Worm (Caenorhabditis elegans) whole organism, young adult: ENCODE measurements around the gene srh-241.

Experiments
- F10E7.11 ChIP-seq: sonication (generic microtip); optimal IDR thresholded peaks from 2 replicates; lab custom pipeline; 2017; ENCODE audit warnings: mild to moderate bottlenecking, missing genetic modification characterization, moderate library complexity, missing compliant biosample characterization
- F37B4.10 ChIP-seq: fragments of 200-800 bp; sonication (Bioruptor generic); IDR thresholded peaks from 2 replicates; pipeline ENCODE4 v1.3.6; 2022; ENCODE audit warnings: missing genetic modification characterization, missing compliant biosample characterization
- F49E8.2 ChIP-seq: sonication (generic microtip); optimal IDR thresholded peaks from 3 replicates; lab custom pipeline; 2017; ENCODE audit warnings: missing genetic modification characterization, mild to moderate bottlenecking, missing compliant biosample characterization, antibody characterized with exemption, moderate library complexity; ENCODE audit not compliant: insufficient read depth
- F52B5.7 ChIP-seq: sonication (generic microtip); optimal IDR thresholded peaks from 2 replicates; lab custom pipeline; 2016; ENCODE audit warnings: mild to moderate bottlenecking, missing genetic modification characterization, missing compliant biosample characterization
- F57C9.4 ChIP-seq: sonication (generic microtip); optimal IDR thresholded peaks from 2 replicates; lab custom pipeline; 2017; ENCODE audit warnings: mild to moderate bottlenecking, missing genetic modification characterization, missing compliant biosample characterization
- K12H6.12 ChIP-seq: fragments of 200-800 bp; sonication (Bioruptor generic); optimal IDR thresholded peaks from 2 replicates; lab custom pipeline; 2018; ENCODE audit warnings: mild to moderate bottlenecking, missing genetic modification characterization, missing compliant biosample characterization
- Y79H2A.3 ChIP-seq: fragments of 200-800 bp; sonication (Bioruptor generic); conservative IDR thresholded peaks from 2 replicates; pipeline ENCODE4 v1.3.6; 2022; ENCODE audit warnings: missing genetic modification reagents, missing genetic modification characterization, missing compliant biosample characterization
- Y95B8A.8 ChIP-seq: fragments of 200-800 bp; sonication (Bioruptor generic); IDR thresholded peaks from 2 replicates; pipeline ENCODE4 v1.3.6; 2022; ENCODE audit warnings: missing genetic modification reagents, missing genetic modification characterization, missing compliant biosample characterization
- atf-7 ChIP-seq: sonication (generic microtip); optimal IDR thresholded peaks from 2 replicates; lab custom pipeline; 2017; ENCODE audit warnings: mild to moderate bottlenecking, missing genetic modification characterization, missing compliant biosample characterization
- attf-3 ChIP-seq: fragments of 200-800 bp; sonication (Bioruptor generic); conservative IDR thresholded peaks from 2 replicates; pipeline ENCODE4 v1.3.6; 2022; ENCODE audit warnings: missing genetic modification reagents, missing genetic modification characterization, missing compliant biosample characterization
- ceh-79 ChIP-seq: sonication (generic microtip); optimal IDR thresholded peaks from 2 replicates; lab custom pipeline; 2017; ENCODE audit warnings: mild to moderate bottlenecking, missing genetic modification characterization, missing compliant biosample characterization
- ceh-91 ChIP-seq: fragments of 200-800 bp; sonication (Bioruptor generic); IDR thresholded peaks from 2 replicates; pipeline ENCODE4 v1.3.6; 2022; ENCODE audit warnings: missing genetic modification reagents, missing genetic modification characterization, missing compliant biosample characterization
- dox-1 ChIP-seq: fragments of 200-800 bp; sonication (Bioruptor generic); IDR thresholded peaks from 2 replicates; pipeline ENCODE4 v1.3.6; 2022; ENCODE audit warnings: missing genetic modification reagents, missing genetic modification characterization, missing compliant biosample characterization
- egl-18 ChIP-seq: fragments of 200-800 bp; sonication (Bioruptor generic); IDR thresholded peaks from 2 replicates; pipeline ENCODE4 v1.3.6; 2022; ENCODE audit warnings: missing genetic modification reagents, missing genetic modification characterization, missing compliant biosample characterization
- gei-17 ChIP-seq: fragments of 200-800 bp; sonication (Bioruptor generic); optimal IDR thresholded peaks from 2 replicates; lab custom pipeline; 2018; ENCODE audit warnings: mild to moderate bottlenecking, missing genetic modification characterization, missing compliant biosample characterization
- him-1 ChIP-seq: sonication (generic microtip); optimal IDR thresholded peaks from 2 replicates; lab custom pipeline; 2016; ENCODE audit warnings: missing genotype, missing genetic modification reagents, missing genetic modification characterization, missing compliant biosample characterization
- hlh-26 ChIP-seq: fragments of 200-800 bp; sonication (Bioruptor generic); conservative IDR thresholded peaks from 2 replicates; pipeline ENCODE4 v1.3.6; 2022; ENCODE audit warnings: missing genetic modification reagents, missing genetic modification characterization, missing compliant biosample characterization
- hrde-1 ChIP-seq: sonication (generic microtip); optimal IDR thresholded peaks from 2 replicates; lab custom pipeline; 2016; ENCODE audit warnings: missing genetic modification characterization, mild to moderate bottlenecking, missing compliant biosample characterization, moderate library complexity, missing genotype, missing genetic modification reagents, borderline replicate concordance
- lin-54 ChIP-seq: fragments of 200-800 bp; sonication (Bioruptor generic); optimal IDR thresholded peaks from 2 replicates; lab custom pipeline; 2018; ENCODE audit warnings: mild to moderate bottlenecking, missing genetic modification characterization, missing compliant biosample characterization
- lsl-1 ChIP-seq: fragments of 200-800 bp; sonication (Bioruptor generic); optimal IDR thresholded peaks from 2 replicates; lab custom pipeline; 2018; ENCODE audit warnings: mild to moderate bottlenecking, missing genetic modification characterization, moderate library complexity, missing compliant biosample characterization
- madf-3 ChIP-seq: fragments of 200-800 bp; sonication (Bioruptor generic); IDR thresholded peaks from 2 replicates; pipeline ENCODE4 v1.3.6; 2022; ENCODE audit warnings: missing genetic modification reagents, missing genetic modification characterization, missing compliant biosample characterization
- madf-8 ChIP-seq: fragments of 200-800 bp; sonication (Bioruptor generic); conservative IDR thresholded peaks from 2 replicates; pipeline ENCODE4 v1.3.6; 2022; ENCODE audit warnings: missing genetic modification reagents, missing genetic modification characterization, missing compliant biosample characterization
- mxl-1 ChIP-seq: sonication (generic microtip); optimal IDR thresholded peaks from 2 replicates; lab custom pipeline; 2016; ENCODE audit warnings: missing genetic modification characterization, missing compliant biosample characterization
- nhr-179 ChIP-seq: sonication (generic microtip); optimal IDR thresholded peaks from 2 replicates; lab custom pipeline; 2016; ENCODE audit warnings: mild to moderate bottlenecking, missing genetic modification characterization, missing compliant biosample characterization
- nhr-80 ChIP-seq: sonication (generic microtip); optimal IDR thresholded peaks from 2 replicates; lab custom pipeline; 2016; ENCODE audit warnings: missing genetic modification characterization, missing compliant biosample characterization
- pbrm-1 ChIP-seq: fragments of 200-800 bp; sonication (Bioruptor generic); IDR thresholded peaks from 2 replicates; pipeline ENCODE4 v1.3.6; 2022; ENCODE audit warnings: missing genetic modification reagents, missing genetic modification characterization, missing compliant biosample characterization
- rpc-1 ChIP-seq, 2 experiments: fragments of 150-350 bp in 1 of 2; sonication (generic microtip) in 1 of 2; optimal IDR thresholded peaks; 2 replicates each; lab custom pipeline; 2014 to 2018; ENCODE audit warnings: missing biosample characterization in 1 of 2, missing genetic modification characterization in 1 of 2, missing genetic modification reagents in 1 of 2, missing genotype in 1 of 2
- sea-2 ChIP-seq: fragments of 200-800 bp; sonication (Bioruptor generic); IDR thresholded peaks from 2 replicates; pipeline ENCODE4 v1.3.6; 2022; ENCODE audit warnings: missing genetic modification characterization, missing compliant biosample characterization
- snpc-1.3 ChIP-seq: sonication (generic microtip); optimal IDR thresholded peaks from 2 replicates; lab custom pipeline; 2017; ENCODE audit warnings: missing genetic modification characterization, mild to moderate bottlenecking, missing compliant biosample characterization, antibody characterized with exemption, moderate library complexity, missing genotype, missing genetic modification reagents; ENCODE audit not compliant: insufficient read depth
- snpc-3.4 ChIP-seq: sonication (generic microtip); optimal IDR thresholded peaks from 2 replicates; lab custom pipeline; 2017; ENCODE audit warnings: missing genetic modification characterization, mild to moderate bottlenecking, missing compliant biosample characterization, antibody characterized with exemption, moderate library complexity, missing genotype, missing genetic modification reagents
- somi-1 ChIP-seq: fragments of 200-800 bp; sonication (Bioruptor generic); optimal IDR thresholded peaks from 2 replicates; lab custom pipeline; 2018; ENCODE audit warnings: mild to moderate bottlenecking, missing genetic modification characterization, missing compliant biosample characterization
- sptf-2 ChIP-seq: fragments of 200-800 bp; sonication (Bioruptor generic); optimal IDR thresholded peaks from 2 replicates; lab custom pipeline; 2018; ENCODE audit warnings: mild to moderate bottlenecking, missing genetic modification characterization, missing compliant biosample characterization
- tbp1 ChIP-seq: fragments of 200-800 bp; sonication (Bioruptor generic); optimal IDR thresholded peaks from 2 replicates; lab custom pipeline; 2018; ENCODE audit warnings: mild to moderate bottlenecking, missing genetic modification characterization, missing compliant biosample characterization
- tlf-1 ChIP-seq: fragments of 200-800 bp; sonication (Bioruptor generic); optimal IDR thresholded peaks from 2 replicates; lab custom pipeline; 2018; ENCODE audit warnings: mild to moderate bottlenecking, missing genetic modification characterization, missing compliant biosample characterization
- ztf-25 ChIP-seq: fragments of 200-800 bp; sonication (Bioruptor generic); IDR thresholded peaks from 2 replicates; pipeline ENCODE4 v1.3.6; 2022; ENCODE audit warnings: missing genetic modification reagents, missing genetic modification characterization, missing compliant biosample characterization

Gene srh-241

ce11 chrV:2880356-2880755, 11.0 kb upstream of the srh-241 start:
- TF ChIP-seq nhr-80 (peak; percentile 45), somi-1 (GFP tag; lab: Kevin White, UChicago) (no peak), rpc-1 (optimal IDR thresholded peaks at IDR 0.05; lab: Kevin White, UChicago) (no peak), rpc-1 (tag; optimal IDR thresholded peaks at IDR 0.05; lab: Kevin White, UChicago) (no peak)
- TF ChIP-seq, all 124 proteins: peak for 1

ce11 chrV:2879801-2880200, 10.4 kb upstream of the srh-241 start, which contains the start of gene str-39:
Gene str-39 (minus strand): TSS chrV:2879901.
- TF ChIP-seq sptf-2 (GFP tag; lab: Kevin White, UChicago) (no peak), tlf-1 (GFP tag; lab: Kevin White, UChicago) (no peak), egl-18 (GFP tag; lab: Robert Waterston, UW) (no peak), madf-8 (GFP tag; lab: Robert Waterston, UW) (no peak), snpc-1.3 (no peak), mxl-1 (tag; lab: Kevin White, UChicago) (no peak), nhr-179 (no peak), hrde-1 (tag; lab: Kevin White, UChicago) (no peak), ceh-79 (tag; lab: Kevin White, UChicago) (no peak), Y95B8A.8 (GFP tag; lab: Robert Waterston, UW) (no peak)

- TF ChIP-seq tlf-1 (GFP tag; lab: Kevin White, UChicago) (no peak), madf-3 (GFP tag; lab: Robert Waterston, UW) (no peak), snpc-3.4 (tag; lab: Kevin White, UChicago) (no peak), lin-54 (GFP tag; lab: Kevin White, UChicago) (no peak), attf-3 (GFP tag; lab: Robert Waterston, UW) (no peak), ceh-79 (tag; lab: Kevin White, UChicago) (no peak), him-1 (tag; lab: Kevin White, UChicago) (no peak), F10E7.11 (tag; lab: Kevin White, UChicago) (no peak), K12H6.12 (tag; lab: Kevin White, UChicago) (no peak), gei-17 (GFP tag; lab: Kevin White, UChicago) (no peak), pbrm-1 (no peak), sea-2 (GFP tag; lab: Robert Waterston, UW) (no peak), sptf-2 (GFP tag; lab: Kevin White, UChicago) (no peak), dox-1 (GFP tag; lab: Robert Waterston, UW) (no peak), atf-7 (no peak)
Observed at ce11 chrV:2877509-2877908, 8.1 kb upstream of the srh-241 start, which contains the start of gene F37B4.10. Gene F37B4.10 (minus strand): TSS chrV:2877609.

- TF ChIP-seq ztf-25 (GFP tag; lab: Robert Waterston, UW) (no peak), tlf-1 (GFP tag; lab: Kevin White, UChicago) (no peak), F37B4.10 (GFP tag; lab: Robert Waterston, UW) (peak; percentile 95; the same call in 1 of the 2 replicates), F52B5.7 (tag; lab: Kevin White, UChicago) (peak; percentile 0), F57C9.4 (tag; lab: Kevin White, UChicago) (no peak)
Observed at ce11 chrV:2876188-2876831, 6.9 kb upstream of the srh-241 start.

ce11 chrV:2875422-2875821, 6.0 kb upstream of the srh-241 start, which contains the start of gene folt-2:
Gene folt-2 (minus strand): TSS chrV:2875600.
- peak; percentile 5 for TF ChIP-seq atf-7
- no peak for TF ChIP-seq F49E8.2 (tag; lab: Kevin White, UChicago)
- no peak for TF ChIP-seq ceh-79 (tag; lab: Kevin White, UChicago)
- no peak for TF ChIP-seq tbp1
- peak; percentile 76 for TF ChIP-seq nhr-80
- TF ChIP-seq ceh-91 (GFP tag; lab: Robert Waterston, UW), result no peak
- no peak for TF ChIP-seq Y79H2A.3
- no peak for TF ChIP-seq mxl-1 (tag; lab: Kevin White, UChicago)
- TF ChIP-seq lsl-1 (GFP tag; lab: Kevin White, UChicago), result no peak
- TF ChIP-seq hlh-26 (GFP tag; lab: Robert Waterston, UW), result no peak
- TF ChIP-seq, all 124 proteins: peak for 2
